Worm (Caenorhabditis elegans): ENCODE measurements around the gene hsp-90.

- TF ChIP-seq flt-1 (GFP tag; IDR thresholded peaks at IDR 0.05) (no peak), T22C8.4 (GFP tag; IDR thresholded peaks at IDR 0.05) (no peak), tab-1 (GFP tag; IDR thresholded peaks at IDR 0.05) (no peak), ztf-29 (GFP tag; IDR thresholded peaks at IDR 0.05) (no peak)
Measured at ce11 chrV:14736851-14737250, 52.1 kb downstream of the hsp-90 start, which contains the start of gene Y50E8A.5.
